Worm (Caenorhabditis elegans): ENCODE results near the gene aat-3.

aat-3 gene

DNA sequence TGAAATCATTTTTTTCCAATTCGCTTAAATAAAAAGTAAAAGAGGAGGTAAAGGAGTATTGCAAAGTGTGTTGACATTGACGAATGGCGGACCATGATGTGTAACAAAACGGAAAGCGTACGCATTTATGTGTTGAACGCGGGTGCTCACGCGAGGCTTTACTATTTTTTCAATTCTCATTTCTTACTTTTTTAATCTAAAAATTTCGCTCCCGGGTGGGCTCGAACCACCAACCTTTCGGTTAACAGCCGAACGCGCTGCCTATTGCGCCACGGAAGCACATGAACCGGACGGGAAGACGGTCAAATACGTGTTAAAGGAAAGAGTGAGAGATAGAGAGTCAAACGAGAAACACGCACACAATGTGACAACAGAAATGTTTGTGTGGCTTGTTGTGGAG is 2.7 kb upstream of the aat-3 start (continued):
- TF ChIP-seq T07F8.4 (tag; optimal IDR thresholded peaks at IDR 0.05) = peak; percentile 72
- TF ChIP-seq K12H6.12 (tag; optimal IDR thresholded peaks at IDR 0.05) = peak; percentile 44
- TF ChIP-seq chd-7 (tag; optimal IDR thresholded peaks at IDR 0.05) = peak; percentile 81
- TF ChIP-seq B0336.3 (GFP tag; IDR thresholded peaks at IDR 0.05) = peak; percentile 76
- TF ChIP-seq F55B11.4 (tag; optimal IDR thresholded peaks at IDR 0.05; ENCODE audit: borderline replicate concordance, insufficient read depth) = no peak
- peak in 1 of 3 experiments; percentile 61 for TF ChIP-seq lin-35 (GFP tag; optimal IDR thresholded peaks at IDR 0.05)
- peak; percentile 86 for TF ChIP-seq B0261.1 (tag; optimal IDR thresholded peaks at IDR 0.05)
- TF ChIP-seq cebp-1 (GFP tag; IDR thresholded peaks at IDR 0.05) = peak; percentile 58
- TF ChIP-seq cebp-1 (tag; optimal IDR thresholded peaks at IDR 0.05) = peak; percentile 76
- TF ChIP-seq ztf-18 (tag; optimal IDR thresholded peaks at IDR 0.05) = peak; percentile 74
- TF ChIP-seq zfh-2 (GFP tag; conservative IDR thresholded peaks at IDR 0.05) = 0 out of 2 replicates have a peak, but pooled peaks have one; percentile 35
- peak; percentile 42 for TF ChIP-seq lin-54 (GFP tag; optimal IDR thresholded peaks at IDR 0.05)
- 0 out of 2 replicates have a peak, but pooled peaks have one; percentile 82 for TF ChIP-seq F37B4.10 (GFP tag; IDR thresholded peaks at IDR 0.05)
- TF ChIP-seq let-526 (GFP tag; IDR thresholded peaks at IDR 0.05) = 0 out of 2 replicates have a peak, but pooled peaks have one; percentile 32
- TF ChIP-seq F39B2.1 (GFP tag; IDR thresholded peaks at IDR 0.05) = no peak
- TF ChIP-seq let-607 (tag; optimal IDR thresholded peaks at IDR 0.05) = peak; percentile 22 to 43
- TF ChIP-seq sea-2 (GFP tag; IDR thresholded peaks at IDR 0.05) = 0 out of 2 replicates have a peak, but pooled peaks have one; percentile 53
- TF ChIP-seq F57C9.4 (tag; optimal IDR thresholded peaks at IDR 0.05) = peak; percentile 25
- peak; percentile 36 for TF ChIP-seq ceh-27 (GFP tag; optimal IDR thresholded peaks at IDR 0.05)
- no peak for TF ChIP-seq Y79H2A.3 (GFP tag; conservative IDR thresholded peaks at IDR 0.05)
- TF ChIP-seq ekl-4 (GFP tag; IDR thresholded peaks at IDR 0.05) = peak; percentile 30; the same call in 1 of the 2 replicates
- TF ChIP-seq ccch-3 (GFP tag; optimal IDR thresholded peaks at IDR 0.05) = peak; percentile 37
- TF ChIP-seq ceh-91 (GFP tag; IDR thresholded peaks at IDR 0.05) = 0 out of 2 replicates have a peak, but pooled peaks have one; percentile 12
- no peak for TF ChIP-seq Y53G8AR.9 (GFP tag; conservative IDR thresholded peaks at IDR 0.05)
- peak; percentile 75 for TF ChIP-seq repo-1 (tag; optimal IDR thresholded peaks at IDR 0.05)
- peak; percentile 79 for TF ChIP-seq nhr-90 (tag; optimal IDR thresholded peaks at IDR 0.05)
- 0 out of 2 replicates have a peak, but pooled peaks have one; percentile 25 for TF ChIP-seq ceh-40 (GFP tag; IDR thresholded peaks at IDR 0.05)
- TF ChIP-seq attf-3 (GFP tag; conservative IDR thresholded peaks at IDR 0.05) = no peak
- TF ChIP-seq F57A8.1 (GFP tag; optimal IDR thresholded peaks at IDR 0.05) = peak; percentile 59
- 0 out of 2 replicates have a peak, but pooled peaks have one; percentile 5 for TF ChIP-seq egl-18 (GFP tag; IDR thresholded peaks at IDR 0.05)
- TF ChIP-seq xnd-1 (tag; optimal IDR thresholded peaks at IDR 0.05) = no peak
- TF ChIP-seq efl-1 (GFP tag; optimal IDR thresholded peaks at IDR 0.05) = no peak
- TF ChIP-seq D2030.7 (GFP tag; IDR thresholded peaks at IDR 0.05) = peak; percentile 86
- peak; percentile 23 for TF ChIP-seq F10E7.11 (tag; optimal IDR thresholded peaks at IDR 0.05)
- no peak for TF ChIP-seq sdz-38 (tag; optimal IDR thresholded peaks at IDR 0.05)
- peak; percentile 81 for TF ChIP-seq rpc-1 (optimal IDR thresholded peaks at IDR 0.05)
- peak; percentile 88 for TF ChIP-seq rpc-1 (tag; optimal IDR thresholded peaks at IDR 0.05)
- peak; percentile 42 for TF ChIP-seq ztf-22 (GFP tag; optimal IDR thresholded peaks at IDR 0.05)
- peak; percentile 94 for TF ChIP-seq tbp1 (GFP tag; optimal IDR thresholded peaks at IDR 0.05)
- TF ChIP-seq ceh-79 (tag; optimal IDR thresholded peaks at IDR 0.05) = peak; percentile 40
- peak; percentile 34 for TF ChIP-seq snpc-3.4 (tag; optimal IDR thresholded peaks at IDR 0.05)
- no peak for TF ChIP-seq C17E4.6 (GFP tag; IDR thresholded peaks at IDR 0.05)
- TF ChIP-seq unc-130 (GFP tag; optimal IDR thresholded peaks at IDR 0.05) = no peak
- no peak for TF ChIP-seq ceh-100 (GFP tag; IDR thresholded peaks at IDR 0.05)
- TF ChIP-seq lag-1 (GFP tag; IDR thresholded peaks at IDR 0.05) = no peak
- peak; percentile 55 for TF ChIP-seq atf-7 (tag; optimal IDR thresholded peaks at IDR 0.05)
- TF ChIP-seq mes-4 (tag; optimal IDR thresholded peaks at IDR 0.05) = peak; percentile 66
- peak; percentile 60 for TF ChIP-seq F52B5.7 (tag; optimal IDR thresholded peaks at IDR 0.05)
- TF ChIP-seq lin-40 (tag; optimal IDR thresholded peaks at IDR 0.05) = peak; percentile 81
